Worm (Caenorhabditis elegans) whole organism, L4 larva: ENCODE measurements around the gene C50B8.5.
A peak's percentile ranks its signal among the peaks of the same experiment; 100 is the strongest.

ENCODE experiments used
- F10B5.3 ChIP-seq: sonication (generic microtip); optimal IDR thresholded peaks from 2 replicates; lab custom pipeline; 2016; ENCODE audit warnings: mild to moderate bottlenecking, missing genetic modification characterization, missing compliant biosample characterization
- F26F4.8 ChIP-seq: fragments of 200-800 bp; sonication (Bioruptor generic); conservative IDR thresholded peaks from 2 replicates; pipeline ENCODE4 v1.3.6; 2022; ENCODE audit warnings: missing genetic modification characterization, missing compliant biosample characterization
- F37D6.2 ChIP-seq: sonication (generic microtip); optimal IDR thresholded peaks from 2 replicates; lab custom pipeline; 2016; ENCODE audit warnings: mild to moderate bottlenecking, missing genetic modification characterization, missing compliant biosample characterization
- F44E2.7 ChIP-seq: fragments of 200-800 bp; sonication (Bioruptor generic); IDR thresholded peaks from 2 replicates; pipeline ENCODE4 v2.1.2; 2022; ENCODE audit warnings: missing genetic modification characterization, missing compliant biosample characterization
- F49E8.2 ChIP-seq: sonication (generic microtip); optimal IDR thresholded peaks from 2 replicates; lab custom pipeline; 2016; ENCODE audit warnings: missing compliant biosample characterization, mild to moderate bottlenecking, missing genetic modification characterization, borderline replicate concordance
- T20F7.1 ChIP-seq: fragments of 200-800 bp; sonication (Bioruptor generic); optimal IDR thresholded peaks from 2 replicates; lab custom pipeline; 2018; ENCODE audit warnings: mild to moderate bottlenecking, missing genetic modification characterization, missing compliant biosample characterization
- Y48G9A.11 ChIP-seq: fragments of 200-800 bp; sonication (Bioruptor generic); IDR thresholded peaks from 2 replicates; pipeline ENCODE4 v1.3.6; 2022; ENCODE audit warnings: missing genetic modification reagents, missing genetic modification characterization, missing compliant biosample characterization
- aha-1 ChIP-seq: fragments of 150-350 bp; peaks from one replicate; lab custom pipeline; 2014; ENCODE audit warnings: missing biosample characterization, missing genetic modification characterization
- aly-2 ChIP-seq: sonication (generic microtip); optimal IDR thresholded peaks from 2 replicates; lab custom pipeline; 2018; ENCODE audit warnings: missing biosample characterization, missing genetic modification characterization
- ceh-44 ChIP-seq: fragments of 200-800 bp; sonication (Bioruptor generic); IDR thresholded peaks from 2 replicates; pipeline ENCODE4 v1.3.6; 2022; ENCODE audit warnings: missing genetic modification reagents, missing genetic modification characterization, missing compliant biosample characterization
- ceh-82 ChIP-seq: sonication (generic microtip); optimal IDR thresholded peaks from 2 replicates; lab custom pipeline; 2017; ENCODE audit warnings: missing biosample characterization, missing genetic modification characterization
- ces-1 ChIP-seq: fragments of 150-350 bp; sonication (generic microtip); optimal IDR thresholded peaks from 4 replicates; lab custom pipeline; 2014; ENCODE audit warnings: missing biosample characterization, missing genetic modification reagents, missing genetic modification characterization
- cey-2 ChIP-seq: sonication (generic microtip); optimal IDR thresholded peaks from 3 replicates; lab custom pipeline; 2017; ENCODE audit warnings: missing genetic modification characterization, mild to moderate bottlenecking, missing compliant biosample characterization, antibody characterized with exemption, borderline replicate concordance; ENCODE audit not compliant: insufficient read depth
- daf-12 ChIP-seq: fragments of 150-350 bp; optimal IDR thresholded peaks from 2 replicates; lab custom pipeline; 2014; ENCODE audit warnings: missing biosample characterization, missing genetic modification reagents, missing genetic modification characterization
- dmd-6 ChIP-seq: fragments of 200-800 bp; sonication (Bioruptor generic); IDR thresholded peaks from 2 replicates; pipeline ENCODE4 v1.3.6; 2022; ENCODE audit warnings: missing genetic modification reagents, missing genetic modification characterization, missing compliant biosample characterization
- dpl-1 ChIP-seq: fragments of 150-350 bp; optimal IDR thresholded peaks from 2 replicates; lab custom pipeline; 2014; ENCODE audit warnings: missing biosample characterization, missing genetic modification reagents, missing genetic modification characterization
- egl-27 ChIP-seq: sonication (generic microtip); optimal IDR thresholded peaks from 3 replicates; lab custom pipeline; 2017; ENCODE audit warnings: missing biosample characterization, missing genetic modification reagents, missing genetic modification characterization
- egl-43 ChIP-seq: fragments of 200-800 bp; sonication (Bioruptor generic); IDR thresholded peaks from 2 replicates; pipeline ENCODE4 v1.3.6; 2022; ENCODE audit warnings: missing genetic modification reagents, missing genetic modification characterization, missing compliant biosample characterization
- hlh-30 ChIP-seq: sonication (generic microtip); optimal IDR thresholded peaks from 2 replicates; lab custom pipeline; 2017; ENCODE audit warnings: antibody characterized with exemption, mild to moderate bottlenecking, missing genetic modification characterization, missing compliant biosample characterization; ENCODE audit not compliant: insufficient read depth
- hmg-1.1 ChIP-seq: fragments of 200-800 bp; sonication (Bioruptor generic); IDR thresholded peaks from 2 replicates; pipeline ENCODE4 v1.3.6; 2022; ENCODE audit warnings: missing genetic modification reagents, missing genetic modification characterization, missing compliant biosample characterization
- lin-38 ChIP-seq: fragments of 200-800 bp; sonication (Bioruptor generic); IDR thresholded peaks from 2 replicates; pipeline ENCODE4 v1.3.6; 2022; ENCODE audit warnings: missing genetic modification reagents, missing genetic modification characterization, missing compliant biosample characterization
- lin-39 ChIP-seq: fragments of 150-350 bp; optimal IDR thresholded peaks from 2 replicates; lab custom pipeline; 2014; ENCODE audit warnings: missing biosample characterization, missing genetic modification reagents, missing genetic modification characterization
- mes-2 ChIP-seq: sonication (generic microtip); optimal IDR thresholded peaks from 2 replicates; lab custom pipeline; 2016; ENCODE audit warnings: missing genotype, mild to moderate bottlenecking, missing genetic modification characterization, missing compliant biosample characterization; ENCODE audit not compliant: poor library complexity, severe bottlenecking
- mxl-2 ChIP-seq: fragments of 200-800 bp; sonication (Bioruptor generic); conservative IDR thresholded peaks from 2 replicates; pipeline ENCODE4 v1.3.6; 2022; ENCODE audit warnings: missing genetic modification reagents, missing genetic modification characterization, missing compliant biosample characterization
- mxl-3 ChIP-seq: fragments of 200-800 bp; sonication (Bioruptor generic); optimal IDR thresholded peaks from 2 replicates; lab custom pipeline; 2018; ENCODE audit warnings: mild to moderate bottlenecking, missing genetic modification characterization, missing compliant biosample characterization
- nhr-102 ChIP-seq: sonication (generic microtip); optimal IDR thresholded peaks from 2 replicates; lab custom pipeline; 2016; ENCODE audit warnings: mild to moderate bottlenecking, missing genetic modification characterization, moderate library complexity, missing compliant biosample characterization
- nhr-237 ChIP-seq: sonication (generic microtip); optimal IDR thresholded peaks from 2 replicates; lab custom pipeline; 2017; ENCODE audit warnings: missing biosample characterization, missing genetic modification characterization
- nhr-28 ChIP-seq: fragments of 150-350 bp; optimal IDR thresholded peaks from 2 replicates; lab custom pipeline; 2014; ENCODE audit warnings: missing biosample characterization, missing genetic modification characterization
- nhr-41 ChIP-seq: fragments of 200-800 bp; sonication (Bioruptor generic); IDR thresholded peaks from 2 replicates; pipeline ENCODE4 v1.3.6; 2022; ENCODE audit warnings: missing genetic modification reagents, missing genetic modification characterization, missing compliant biosample characterization
- nhr-6 ChIP-seq: fragments of 150-350 bp; optimal IDR thresholded peaks from 2 replicates; lab custom pipeline; 2014; ENCODE audit warnings: missing biosample characterization, missing genetic modification characterization
- rbr-2 ChIP-seq: sonication (generic microtip); optimal IDR thresholded peaks from 2 replicates; lab custom pipeline; 2016; ENCODE audit warnings: missing genotype, missing genetic modification characterization, missing compliant biosample characterization
- sdz-12 ChIP-seq: fragments of 200-800 bp; sonication (Bioruptor generic); optimal IDR thresholded peaks from 2 replicates; lab custom pipeline; 2018; ENCODE audit warnings: mild to moderate bottlenecking, missing genetic modification characterization, missing compliant biosample characterization
- set-16 ChIP-seq: fragments of 200-800 bp; sonication (Bioruptor generic); IDR thresholded peaks from 2 replicates; pipeline ENCODE4 v1.3.6; 2022; ENCODE audit warnings: missing genetic modification reagents, missing genetic modification characterization, missing compliant biosample characterization
- snpc-4 ChIP-seq: fragments of 150-350 bp; optimal IDR thresholded peaks from 2 replicates; lab custom pipeline; 2014; ENCODE audit warnings: missing biosample characterization, missing genetic modification characterization
- tag-97 ChIP-seq: fragments of 200-800 bp; sonication (Bioruptor generic); IDR thresholded peaks from 2 replicates; pipeline ENCODE4 v1.3.6; 2022; ENCODE audit warnings: missing genetic modification characterization, missing compliant biosample characterization
- tra-1 ChIP-seq: fragments of 200-800 bp; sonication (Bioruptor generic); IDR thresholded peaks from 2 replicates; pipeline ENCODE4 v1.3.6; 2022; ENCODE audit warnings: missing genetic modification reagents, missing genetic modification characterization, missing compliant biosample characterization
- unc-62 ChIP-seq, 3 experiments: fragments of 150-350 bp in 1 of 3; sonication (generic microtip); optimal IDR thresholded peaks in 2 of 3; peaks in 1 of 3; 1 replicate in 1 of 3; 2 replicates in 2 of 3; lab custom pipeline; 2014 to 2017; ENCODE audit warnings: missing biosample characterization in 3 of 3, missing genetic modification characterization in 3 of 3, missing genetic modification reagents in 3 of 3, missing genotype in 1 of 3
- zfp-3 ChIP-seq: fragments of 200-800 bp; sonication (Bioruptor generic); conservative IDR thresholded peaks from 2 replicates; pipeline ENCODE4 v1.3.6; 2022; ENCODE audit warnings: missing genetic modification reagents, missing genetic modification characterization, missing compliant biosample characterization
- zip-11 ChIP-seq: fragments of 200-800 bp; sonication (Bioruptor generic); IDR thresholded peaks from 2 replicates; pipeline ENCODE4 v1.3.6; 2022; ENCODE audit warnings: missing genetic modification characterization, missing compliant biosample characterization

The C50B8.5 gene

ce11 chrV:13591504-13592174 is 10.9 kb downstream of the C50B8.5 start, which contains the start of gene tbcb-1:
tbcb-1 (plus strand) TSS chrV:13592124.
- TF ChIP-seq lin-38 (GFP tag; lab: Robert Waterston, UW) (peak; percentile 93), T20F7.1 (GFP tag; lab: Kevin White, UChicago) (peak; percentile 46), mes-2 (tag; lab: Kevin White, UChicago) (peak; percentile 82), unc-62 (GFP tag; optimal IDR thresholded peaks at IDR 0.05 in 1 of 2; lab: Kevin White, UChicago) (peak in 1 of 2 experiments; percentile 53), unc-62 (tag; optimal IDR thresholded peaks at IDR 0.05; lab: Kevin White, UChicago) (no peak), dpl-1 (GFP tag; lab: Kevin White, UChicago) (peak; percentile 56), sdz-12 (GFP tag; lab: Kevin White, UChicago) (no peak)

- TF ChIP-seq F49E8.2 (tag; lab: Kevin White, UChicago) (no peak), F10B5.3 (tag; lab: Kevin White, UChicago) (no peak), egl-27 (tag; lab: Kevin White, UChicago) (no peak), egl-43 (GFP tag; lab: Robert Waterston, UW) (peak; percentile 25; the same call in 1 of the 2 replicates), aly-2 (no peak), aha-1 (tag; lab: Kevin White, UChicago) (peak; percentile 37), lin-38 (GFP tag; lab: Robert Waterston, UW) (peak; percentile 41), unc-62 (GFP tag; optimal IDR thresholded peaks at IDR 0.05 in 1 of 2; lab: Kevin White, UChicago) (peak in 1 of 2 experiments; percentile 32), unc-62 (tag; optimal IDR thresholded peaks at IDR 0.05; lab: Kevin White, UChicago) (no peak)
- TF ChIP-seq, all 104 proteins: peak for 4
Observed at ce11 chrV:13593083-13593482, 12.3 kb downstream of the C50B8.5 start, which contains the start of gene F53F4.4. F53F4.4 (plus strand) TSS chrV:13593383.

- no peak for TF ChIP-seq hlh-30 (tag; lab: Kevin White, UChicago)
- TF ChIP-seq ceh-82 (tag; lab: Kevin White, UChicago) = no peak
- TF ChIP-seq daf-12 = no peak
- TF ChIP-seq cey-2 = no peak
- TF ChIP-seq zfp-3 (GFP tag; lab: Robert Waterston, UW) = no peak
- TF ChIP-seq nhr-28 (tag; lab: Kevin White, UChicago) = no peak
- no peak for TF ChIP-seq sdz-12 (GFP tag; lab: Kevin White, UChicago)
- no peak for TF ChIP-seq mxl-3
- TF ChIP-seq unc-62 (GFP tag; optimal IDR thresholded peaks at IDR 0.05 in 1 of 2; lab: Kevin White, UChicago) = no peak
- no peak for TF ChIP-seq unc-62 (tag; optimal IDR thresholded peaks at IDR 0.05; lab: Kevin White, UChicago)
- no peak for TF ChIP-seq Y48G9A.11 (GFP tag; lab: Robert Waterston, UW)
- TF ChIP-seq ces-1 (GFP tag; lab: Kevin White, UChicago) = no peak
- no peak for TF ChIP-seq tra-1 (GFP tag; lab: Robert Waterston, UW)
- TF ChIP-seq nhr-102 (tag; lab: Kevin White, UChicago) = no peak
- no peak for TF ChIP-seq lin-38 (GFP tag; lab: Robert Waterston, UW)
Observed at ce11 chrV:13598370-13598769, 17.6 kb downstream of the C50B8.5 start.

ce11 chrV:13600882-13601281 is 20.1 kb downstream of the C50B8.5 start, which contains the start of gene rdy-2:
rdy-2 (minus strand) TSS chrV:13600982.
- TF ChIP-seq dmd-6 (GFP tag; lab: Robert Waterston, UW) (no peak), nhr-6 (tag; lab: Kevin White, UChicago) (no peak), F37D6.2 (tag; lab: Kevin White, UChicago) (no peak), rbr-2 (tag; lab: Kevin White, UChicago) (no peak), lin-39 (no peak), snpc-4 (tag; lab: Kevin White, UChicago) (no peak), set-16 (GFP tag; lab: Robert Waterston, UW) (no peak), mxl-2 (no peak), zip-11 (GFP tag; lab: Robert Waterston, UW) (no peak), aha-1 (tag; lab: Kevin White, UChicago) (no peak), F10B5.3 (tag; lab: Kevin White, UChicago) (no peak), ceh-44 (GFP tag; lab: Robert Waterston, UW) (no peak), F49E8.2 (tag; lab: Kevin White, UChicago) (no peak), F26F4.8 (GFP tag; lab: Robert Waterston, UW) (no peak), tag-97 (GFP tag; lab: Robert Waterston, UW) (no peak), nhr-237 (tag; lab: Kevin White, UChicago) (no peak), F44E2.7 (GFP tag; lab: Robert Waterston, UW) (no peak), nhr-41 (GFP tag; lab: Robert Waterston, UW) (no peak), hmg-1.1 (GFP tag; lab: Robert Waterston, UW) (no peak)
- TF ChIP-seq, all 104 proteins: peak for 0
